Worm (Caenorhabditis elegans): ENCODE data around the gene zhit-3.

Gene zhit-3

DNA sequence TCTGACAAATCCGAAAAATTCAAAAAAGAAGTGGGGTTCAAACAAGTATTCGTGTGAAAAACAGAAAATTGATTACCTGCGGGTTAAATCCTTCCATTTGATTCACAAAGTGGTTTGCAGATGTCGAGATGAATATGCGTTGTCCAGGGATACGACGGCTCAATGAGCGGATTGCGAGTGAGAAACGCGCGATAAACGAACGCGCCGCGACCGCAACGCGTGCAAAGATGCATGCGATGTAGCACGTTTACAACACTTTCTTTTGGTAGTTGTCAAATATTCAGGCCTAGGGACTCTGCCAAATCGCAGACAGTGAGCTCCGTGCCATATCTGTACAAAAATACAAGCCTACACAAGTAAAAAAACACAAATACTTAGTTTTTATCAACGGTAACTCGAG lies 26.7 kb upstream of the zhit-3 start, which contains the start of gene fubl-1:
Gene fubl-1 (minus strand): TSS at position 202 of the 400 bp plus-strand sequence.
- peak; percentile 37 for TF ChIP-seq hmg-4 (GFP tag; optimal IDR thresholded peaks at IDR 0.05)
- no peak for TF ChIP-seq ama-1 (optimal IDR thresholded peaks at IDR 0.05)

DNA sequence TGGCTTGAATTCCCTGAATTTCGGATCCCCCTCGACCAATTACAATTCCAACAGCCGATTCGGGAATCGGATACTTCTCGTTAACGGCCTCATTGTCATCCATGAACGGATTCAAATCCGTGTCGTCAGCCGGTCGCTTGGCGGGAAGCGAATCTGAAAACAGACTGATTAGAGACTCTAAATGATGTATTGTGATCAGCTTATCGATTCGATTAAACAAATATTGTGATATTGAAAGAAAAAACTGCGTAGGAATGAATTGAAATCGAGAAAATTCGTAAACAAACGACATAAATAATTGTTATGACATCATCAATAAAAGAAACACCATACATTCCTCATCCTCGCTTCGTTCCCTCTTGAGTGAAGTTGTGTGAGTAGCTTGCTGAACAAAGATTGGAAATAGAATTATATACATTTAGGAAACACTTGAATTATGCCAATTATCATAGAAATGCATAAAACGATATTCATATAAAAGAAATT lies 26.1 kb upstream of the zhit-3 start:
- TF ChIP-seq aly-1 (tag; optimal IDR thresholded peaks at IDR 0.05), result no peak
- TF ChIP-seq B0310.2 (tag; optimal IDR thresholded peaks at IDR 0.05), result no peak
- TF ChIP-seq tbx-37 (GFP tag; conservative IDR thresholded peaks at IDR 0.05), result no peak
- no peak for TF ChIP-seq tra-4 (tag; optimal IDR thresholded peaks at IDR 0.05)
- no peak for TF ChIP-seq hmbx-1 (tag; optimal IDR thresholded peaks at IDR 0.05)
- TF ChIP-seq ceh-36 (tag; optimal IDR thresholded peaks at IDR 0.05), result no peak
- no peak for TF ChIP-seq scrt-1 (GFP tag; IDR thresholded peaks at IDR 0.05)
- TF ChIP-seq hmg-4 (GFP tag; optimal IDR thresholded peaks at IDR 0.05), result no peak
- no peak for TF ChIP-seq ets-7 (tag; optimal IDR thresholded peaks at IDR 0.05)
- no peak for TF ChIP-seq tbx-11 (GFP tag; IDR thresholded peaks at IDR 0.05)
- TF ChIP-seq sea-1 (GFP tag; conservative IDR thresholded peaks at IDR 0.05), result no peak
- no peak for TF ChIP-seq flt-1 (GFP tag; IDR thresholded peaks at IDR 0.05)
- no peak for TF ChIP-seq ceh-13 (GFP tag; optimal IDR thresholded peaks at IDR 0.05)
- TF ChIP-seq hnd-1 (tag; optimal IDR thresholded peaks at IDR 0.05), result no peak
- no peak for TF ChIP-seq ama-1 (optimal IDR thresholded peaks at IDR 0.05)

- TF ChIP-seq hmbx-1 (tag; optimal IDR thresholded peaks at IDR 0.05) (no peak), scrt-1 (GFP tag; IDR thresholded peaks at IDR 0.05) (no peak), ceh-13 (GFP tag; optimal IDR thresholded peaks at IDR 0.05) (no peak), ama-1 (optimal IDR thresholded peaks at IDR 0.05) (no peak), aly-1 (tag; optimal IDR thresholded peaks at IDR 0.05) (no peak), tbx-11 (GFP tag; IDR thresholded peaks at IDR 0.05) (no peak), ets-7 (tag; optimal IDR thresholded peaks at IDR 0.05) (no peak), ceh-36 (tag; optimal IDR thresholded peaks at IDR 0.05) (no peak), sea-1 (GFP tag; conservative IDR thresholded peaks at IDR 0.05) (no peak), pes-1 (GFP tag; IDR thresholded peaks at IDR 0.05) (no peak), tbx-37 (GFP tag; conservative IDR thresholded peaks at IDR 0.05) (no peak), F13C5.2 (tag; optimal IDR thresholded peaks at IDR 0.05) (no peak), hnd-1 (tag; optimal IDR thresholded peaks at IDR 0.05) (no peak), tra-4 (tag; optimal IDR thresholded peaks at IDR 0.05) (no peak)
Measured at ce11 chrV:10237171-10237570, 25.2 kb upstream of the zhit-3 start.

- TF ChIP-seq hmg-4 (GFP tag; optimal IDR thresholded peaks at IDR 0.05) (no peak), tbx-37 (GFP tag; conservative IDR thresholded peaks at IDR 0.05) (no peak), ceh-36 (tag; optimal IDR thresholded peaks at IDR 0.05) (no peak), tbx-11 (GFP tag; IDR thresholded peaks at IDR 0.05) (no peak), ets-7 (tag; optimal IDR thresholded peaks at IDR 0.05) (no peak), tra-4 (tag; optimal IDR thresholded peaks at IDR 0.05) (no peak), F13C5.2 (tag; optimal IDR thresholded peaks at IDR 0.05) (no peak), B0310.2 (tag; optimal IDR thresholded peaks at IDR 0.05) (no peak), ama-1 (optimal IDR thresholded peaks at IDR 0.05) (no peak), hmbx-1 (tag; optimal IDR thresholded peaks at IDR 0.05) (no peak), aly-1 (tag; optimal IDR thresholded peaks at IDR 0.05) (no peak), sea-1 (GFP tag; conservative IDR thresholded peaks at IDR 0.05) (no peak), hnd-1 (tag; optimal IDR thresholded peaks at IDR 0.05) (no peak), scrt-1 (GFP tag; IDR thresholded peaks at IDR 0.05) (no peak), pes-1 (GFP tag; IDR thresholded peaks at IDR 0.05) (no peak), flt-1 (GFP tag; IDR thresholded peaks at IDR 0.05) (no peak), ceh-13 (GFP tag; optimal IDR thresholded peaks at IDR 0.05) (no peak)
Measured at ce11 chrV:10233330-10233729, 21.4 kb upstream of the zhit-3 start, which contains the start of gene str-182. TSS of gene str-182 (minus strand) at chrV:10233430.

DNA sequence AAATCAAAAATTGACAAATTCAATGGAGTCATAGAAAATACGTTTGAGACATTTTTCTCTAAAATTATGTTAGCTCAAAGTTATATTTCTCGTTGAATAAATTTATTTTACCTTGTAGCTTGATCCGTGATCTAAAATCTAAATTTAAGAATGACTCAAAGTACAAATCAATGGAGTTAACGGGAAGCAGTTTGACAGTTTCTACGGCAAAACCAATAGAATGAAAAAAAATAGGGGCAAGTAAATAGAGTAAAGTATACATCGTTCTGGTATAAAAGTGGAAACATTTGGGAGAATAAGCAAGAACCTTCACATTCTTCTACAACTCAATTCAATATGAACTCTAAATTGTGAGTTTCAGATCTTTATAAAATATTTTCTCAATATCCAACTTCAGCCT lies 19.0 kb upstream of the zhit-3 start, which contains the start of gene fipr-6:
Gene fipr-6 (plus strand): TSS at position 301 of the 400 bp plus-strand sequence.
- TF ChIP-seq ama-1 (optimal IDR thresholded peaks at IDR 0.05) (no peak), sea-1 (GFP tag; conservative IDR thresholded peaks at IDR 0.05) (no peak), pes-1 (GFP tag; IDR thresholded peaks at IDR 0.05) (no peak), hnd-1 (tag; optimal IDR thresholded peaks at IDR 0.05) (no peak), tbx-11 (GFP tag; IDR thresholded peaks at IDR 0.05) (no peak), hmbx-1 (tag; optimal IDR thresholded peaks at IDR 0.05) (no peak)

ce11 chrV:10229222-10229879 lies 17.4 kb upstream of the zhit-3 start, which contains the start of the genes pyt-1 and fipr-7:
TSS of gene pyt-1 (minus strand) at chrV:10229322.
TSS of gene fipr-7 (plus strand) at chrV:10229829.
- no peak for TF ChIP-seq pes-1 (GFP tag; IDR thresholded peaks at IDR 0.05)

DNA sequence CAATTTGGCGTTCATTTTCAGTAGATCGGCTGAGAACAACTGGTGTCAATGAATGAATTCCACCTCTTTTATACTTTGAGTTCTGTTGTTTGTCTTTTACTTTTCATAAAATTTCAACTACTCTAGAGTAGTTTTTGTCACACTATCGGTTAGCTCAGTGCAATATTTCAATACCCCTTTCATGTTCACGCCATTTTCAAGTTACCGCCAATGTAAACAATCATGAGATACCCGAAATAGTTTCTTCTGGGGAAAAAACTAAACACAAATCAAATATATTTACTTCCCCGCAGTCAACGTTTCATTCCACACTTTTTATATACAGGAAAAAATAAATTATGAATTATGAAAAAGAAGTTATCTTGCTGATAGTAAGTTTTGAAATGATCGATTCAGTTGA lies 16.4 kb upstream of the zhit-3 start, which contains the start of gene fipr-4:
Gene fipr-4 (minus strand): TSS at position 101 of the 400 bp plus-strand sequence.
- TF ChIP-seq ets-7 (tag; optimal IDR thresholded peaks at IDR 0.05) (no peak), hnd-1 (tag; optimal IDR thresholded peaks at IDR 0.05) (no peak), aly-1 (tag; optimal IDR thresholded peaks at IDR 0.05) (no peak), tra-4 (tag; optimal IDR thresholded peaks at IDR 0.05) (no peak), tbx-11 (GFP tag; IDR thresholded peaks at IDR 0.05) (no peak), B0310.2 (tag; optimal IDR thresholded peaks at IDR 0.05) (no peak), F13C5.2 (tag; optimal IDR thresholded peaks at IDR 0.05) (no peak)

- TF ChIP-seq ceh-36 (tag; optimal IDR thresholded peaks at IDR 0.05) (no peak), sea-1 (GFP tag; conservative IDR thresholded peaks at IDR 0.05) (no peak), ets-7 (tag; optimal IDR thresholded peaks at IDR 0.05) (no peak), hmbx-1 (tag; optimal IDR thresholded peaks at IDR 0.05) (no peak), tra-4 (tag; optimal IDR thresholded peaks at IDR 0.05) (no peak), pes-1 (GFP tag; IDR thresholded peaks at IDR 0.05) (no peak)
Measured at ce11 chrV:10227333-10227732, 15.4 kb upstream of the zhit-3 start, which contains the start of gene ttr-19. TSS of gene ttr-19 (minus strand) at chrV:10227433.
